Worm (Caenorhabditis elegans) whole organism, mixed stage, embryonic: ENCODE measurements around the gene spon-1.

Experiments
- ceh-39 ChIP-seq: fragments of 150-350 bp; optimal IDR thresholded peaks from 2 replicates; lab custom pipeline; 2014; ENCODE audit warnings: missing biosample characterization, missing genetic modification characterization
- ces-1 ChIP-seq: fragments of 150-350 bp; optimal IDR thresholded peaks from 2 replicates; lab custom pipeline; 2014; ENCODE audit warnings: missing biosample characterization, missing genetic modification reagents, missing genetic modification characterization
- snpc-4 ChIP-seq: fragments of 150-350 bp; optimal IDR thresholded peaks from 2 replicates; lab custom pipeline; 2014; ENCODE audit warnings: missing biosample characterization, missing genetic modification characterization
- sptf-1 ChIP-seq: sonication (generic microtip); optimal IDR thresholded peaks from 2 replicates; lab custom pipeline; 2017; ENCODE audit warnings: mild to moderate bottlenecking, missing genetic modification characterization, moderate library complexity, missing compliant biosample characterization
- unc-39 ChIP-seq: fragments of 150-350 bp; optimal IDR thresholded peaks from 2 replicates; lab custom pipeline; 2014; ENCODE audit warnings: missing biosample characterization, missing genetic modification characterization
- unc-62 ChIP-seq: fragments of 150-350 bp; optimal IDR thresholded peaks from 2 replicates; lab custom pipeline; 2014; ENCODE audit warnings: missing biosample characterization, missing genetic modification reagents, missing genetic modification characterization

DNA sequence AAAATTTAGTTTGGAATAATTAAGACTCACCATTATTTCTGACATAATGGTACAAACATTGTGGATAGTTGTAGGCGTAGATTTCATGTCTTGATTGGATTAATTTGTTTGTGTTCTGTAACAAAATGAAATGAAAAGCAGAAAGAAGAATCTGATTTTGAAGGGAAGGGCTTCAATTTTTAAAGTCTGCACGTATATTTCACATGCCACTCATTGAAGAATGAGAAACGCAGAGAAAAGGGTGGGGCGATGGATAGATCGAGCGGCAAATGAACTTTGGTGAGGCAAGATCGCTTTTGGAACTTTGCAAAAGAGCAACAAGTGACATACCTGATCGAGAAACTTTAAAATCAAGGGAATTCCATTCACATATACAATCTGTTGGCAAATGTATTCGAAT lies 14.1 kb upstream of the spon-1 start:
- TF ChIP-seq unc-62 (GFP tag; lab: Kevin White, UChicago) (no peak), snpc-4 (tag; lab: Kevin White, UChicago) (no peak), ces-1 (no peak), sptf-1 (tag; lab: Kevin White, UChicago) (no peak), unc-39 (tag; lab: Kevin White, UChicago) (no peak), ceh-39 (tag; lab: Kevin White, UChicago) (no peak)
